Fruit fly (Drosophila melanogaster) whole organism, embryonic: ENCODE data around the gene CG31468.

Experiments used
- Antp ChIP-seq: fragments of 200-800 bp; sonication (Bioruptor generic); optimal IDR thresholded peaks from 3 replicates; lab custom pipeline; 2016; ENCODE audit warnings: missing biosample characterization, missing genetic modification characterization
- Bdp1 ChIP-seq: fragments of 200-800 bp; sonication (Bioruptor generic); optimal IDR thresholded peaks from 3 replicates; lab custom pipeline; 2016; ENCODE audit warnings: missing biosample characterization, missing genetic modification characterization
- CG10209 ChIP-seq: fragments of 200-800 bp; sonication (Bioruptor generic); optimal IDR thresholded peaks from 3 replicates; lab custom pipeline; 2017; ENCODE audit warnings: missing biosample characterization, mild to moderate bottlenecking, missing genetic modification characterization, missing genetic modification reagents
- CG10431 ChIP-seq: fragments of 200-800 bp; sonication (Bioruptor generic); optimal IDR thresholded peaks from 3 replicates; lab custom pipeline; 2018; ENCODE audit warnings: missing biosample characterization, mild to moderate bottlenecking, missing genetic modification characterization
- CG11247 ChIP-seq: fragments of 200-800 bp; sonication (Bioruptor generic); IDR thresholded peaks from 2 replicates; pipeline ENCODE4 v1.3.6; 2022; ENCODE audit warnings: missing biosample characterization, missing genetic modification characterization
- CG11696 ChIP-seq: fragments of 200-800 bp; sonication (Bioruptor generic); IDR thresholded peaks from 2 replicates; pipeline ENCODE4 v1.3.6; 2022; ENCODE audit warnings: missing biosample characterization, missing genetic modification characterization
- CG12071 ChIP-seq: fragments of 200-800 bp; sonication (Bioruptor generic); optimal IDR thresholded peaks from 3 replicates; lab custom pipeline; 2018; ENCODE audit warnings: missing biosample characterization, mild to moderate bottlenecking, missing genetic modification characterization
- CG12391 ChIP-seq: fragments of 200-800 bp; sonication (Bioruptor generic); optimal IDR thresholded peaks from 3 replicates; lab custom pipeline; 2018; ENCODE audit warnings: missing biosample characterization, mild to moderate bottlenecking, missing genetic modification characterization, moderate library complexity
- CG13424 ChIP-seq: fragments of 200-800 bp; sonication (Bioruptor generic); optimal IDR thresholded peaks from 2 replicates; lab custom pipeline; 2019; ENCODE audit warnings: missing biosample characterization, mild to moderate bottlenecking, missing genetic modification characterization, moderate library complexity
- CG13775 ChIP-seq: fragments of 200-800 bp; sonication (Bioruptor generic); optimal IDR thresholded peaks from 3 replicates; lab custom pipeline; 2017; ENCODE audit warnings: missing biosample characterization, mild to moderate bottlenecking, missing genetic modification characterization
- CG14441 ChIP-seq: fragments of 200-800 bp; sonication (Bioruptor generic); IDR thresholded peaks from 2 replicates; pipeline ENCODE4 v1.3.6; 2022; ENCODE audit warnings: missing biosample characterization, missing genetic modification characterization
- CG18262 ChIP-seq: fragments of 200-800 bp; optimal IDR thresholded peaks from 3 replicates; lab custom pipeline; 2019; ENCODE audit warnings: missing biosample characterization, mild to moderate bottlenecking, missing genetic modification characterization, moderate library complexity
- CG18764 ChIP-seq: fragments of 200-800 bp; sonication (Bioruptor generic); optimal IDR thresholded peaks from 3 replicates; lab custom pipeline; 2016; ENCODE audit warnings: missing biosample characterization, missing genetic modification characterization
- CG30020 ChIP-seq: fragments of 200-800 bp; optimal IDR thresholded peaks from 2 replicates; lab custom pipeline; 2019; ENCODE audit warnings: missing biosample characterization, mild to moderate bottlenecking, missing genetic modification characterization, moderate library complexity
- CG32532 ChIP-seq: fragments of 200-800 bp; sonication (Bioruptor generic); IDR thresholded peaks from 2 replicates; pipeline ENCODE4 v1.3.6; 2022; ENCODE audit warnings: missing biosample characterization, missing genetic modification characterization
- CG33557 ChIP-seq: fragments of 200-800 bp; sonication (Bioruptor generic); optimal IDR thresholded peaks from 2 replicates; lab custom pipeline; 2019; ENCODE audit warnings: missing biosample characterization, mild to moderate bottlenecking, missing genetic modification characterization, moderate library complexity
- CG3407 ChIP-seq: fragments of 200-800 bp; sonication (Bioruptor generic); optimal IDR thresholded peaks from 2 replicates; lab custom pipeline; 2018; ENCODE audit warnings: missing biosample characterization, mild to moderate bottlenecking, missing genetic modification characterization
- CG34422 ChIP-seq: fragments of 200-800 bp; sonication (Bioruptor generic); IDR thresholded peaks from 3 replicates; pipeline ENCODE4 v1.3.6; 2022; ENCODE audit warnings: missing biosample characterization, missing genetic modification characterization
- CG4854 ChIP-seq: fragments of 200-800 bp; sonication (Bioruptor generic); optimal IDR thresholded peaks from 2 replicates; lab custom pipeline; 2016; ENCODE audit warnings: missing biosample characterization, missing genetic modification characterization, inconsistent platforms
- CG6175 ChIP-seq: fragments of 200-800 bp; sonication (Bioruptor generic); IDR thresholded peaks from 3 replicates; pipeline ENCODE4 v1.3.6; 2022; ENCODE audit warnings: missing biosample characterization, missing genetic modification characterization
- CG6683 ChIP-seq: fragments of 200-800 bp; sonication (Bioruptor generic); optimal IDR thresholded peaks from 2 replicates; lab custom pipeline; 2017; ENCODE audit warnings: missing biosample characterization, mild to moderate bottlenecking, missing genetic modification characterization, missing genetic modification reagents
- CG6765 ChIP-seq: fragments of 200-800 bp; sonication (Bioruptor generic); optimal IDR thresholded peaks from 3 replicates; lab custom pipeline; 2017; ENCODE audit warnings: missing biosample characterization, mild to moderate bottlenecking, missing genetic modification characterization
- CG6854 ChIP-seq: fragments of 200-800 bp; sonication (Bioruptor generic); optimal IDR thresholded peaks from 3 replicates; lab custom pipeline; 2017; ENCODE audit warnings: missing biosample characterization, mild to moderate bottlenecking, missing genetic modification characterization
- CG8290 ChIP-seq, 3 experiments: fragments of 200-800 bp; sonication (Bioruptor generic); optimal IDR thresholded peaks; 2 replicates each; lab custom pipeline; 2016 to 2019; ENCODE audit warnings: missing biosample characterization in 3 of 3, missing genetic modification characterization in 3 of 3, mild to moderate bottlenecking in 2 of 3, moderate library complexity in 1 of 3
- CG9215 ChIP-seq: fragments of 200-800 bp; sonication (Bioruptor generic); IDR thresholded peaks from 2 replicates; pipeline ENCODE4 v1.3.6; 2022; ENCODE audit warnings: missing biosample characterization, missing genetic modification characterization
- CG9797 ChIP-seq: fragments of 200-800 bp; sonication (Bioruptor generic); optimal IDR thresholded peaks from 3 replicates; lab custom pipeline; 2018; ENCODE audit warnings: missing biosample characterization, mild to moderate bottlenecking, missing genetic modification characterization
- CG9932 ChIP-seq: fragments of 200-800 bp; sonication (Bioruptor generic); IDR thresholded peaks from 2 replicates; pipeline ENCODE4 v1.3.6; 2022; ENCODE audit warnings: missing biosample characterization, missing genetic modification characterization
- CHES-1-like ChIP-seq: fragments of 200-800 bp; sonication (Bioruptor generic); optimal IDR thresholded peaks from 2 replicates; lab custom pipeline; 2016; ENCODE audit warnings: missing biosample characterization, missing genetic modification characterization
- D19B ChIP-seq: fragments of 200-800 bp; sonication (Bioruptor generic); optimal IDR thresholded peaks from 2 replicates; lab custom pipeline; 2017; ENCODE audit warnings: missing biosample characterization, mild to moderate bottlenecking, missing genetic modification characterization
- Fer3 ChIP-seq: fragments of 200-800 bp; sonication (Bioruptor generic); optimal IDR thresholded peaks from 2 replicates; lab custom pipeline; 2018; ENCODE audit warnings: missing biosample characterization, mild to moderate bottlenecking, missing genetic modification characterization, moderate library complexity
- Hmx ChIP-seq: fragments of 200-800 bp; sonication (Bioruptor generic); optimal IDR thresholded peaks from 2 replicates; lab custom pipeline; 2016; ENCODE audit warnings: missing biosample characterization, missing genetic modification characterization
- Mrtf ChIP-seq: fragments of 200-800 bp; sonication (Bioruptor generic); IDR thresholded peaks from 3 replicates; pipeline ENCODE4 v1.3.6; 2022; ENCODE audit warnings: missing biosample characterization, missing genetic modification characterization
- NFAT ChIP-seq: fragments of 200-800 bp; sonication (Bioruptor generic); IDR thresholded peaks from 2 replicates; pipeline ENCODE4 v1.3.6; 2022; ENCODE audit warnings: missing biosample characterization, missing genetic modification characterization
- Nf-YA ChIP-seq: fragments of 200-800 bp; sonication (Bioruptor generic); IDR thresholded peaks from 2 replicates; pipeline ENCODE4 v1.3.6; 2022; ENCODE audit warnings: missing biosample characterization, missing genetic modification characterization
- Tbp ChIP-seq: fragments of >200 bp; optimal IDR thresholded peaks from 2 replicates; lab custom pipeline; 2018; ENCODE audit warnings: missing biosample characterization, missing genetic modification characterization
- Vsx1 ChIP-seq: fragments of 200-800 bp; sonication (Bioruptor generic); optimal IDR thresholded peaks from 2 replicates; lab custom pipeline; 2017; ENCODE audit warnings: missing biosample characterization, mild to moderate bottlenecking, missing genetic modification characterization, missing genetic modification reagents
- bab2 ChIP-seq: fragments of 200-800 bp; sonication (Bioruptor generic); optimal IDR thresholded peaks from 2 replicates; lab custom pipeline; 2016; ENCODE audit warnings: missing biosample characterization, missing genetic modification characterization
- corto ChIP-seq: fragments of 200-800 bp; sonication (Bioruptor generic); optimal IDR thresholded peaks from 2 replicates; lab custom pipeline; 2016; ENCODE audit warnings: missing biosample characterization, mild to moderate bottlenecking, missing genetic modification characterization, moderate library complexity
- danr ChIP-seq: fragments of 200-800 bp; sonication (Bioruptor generic); IDR thresholded peaks from 2 replicates; pipeline ENCODE4 v1.3.6; 2022; ENCODE audit warnings: missing biosample characterization, missing genetic modification characterization
- eve ChIP-seq, 2 experiments: fragments of >200 bp; optimal IDR thresholded peaks; 2 replicates each; lab custom pipeline; 2017; ENCODE audit warnings: missing biosample characterization in 2 of 2, missing genetic modification characterization in 2 of 2
- gem ChIP-seq: fragments of 200-800 bp; sonication (Bioruptor generic); optimal IDR thresholded peaks from 2 replicates; lab custom pipeline; 2019; ENCODE audit warnings: missing biosample characterization, mild to moderate bottlenecking, missing genetic modification characterization, moderate library complexity
- ind ChIP-seq: fragments of 200-800 bp; sonication (Bioruptor generic); optimal IDR thresholded peaks from 3 replicates; lab custom pipeline; 2016; ENCODE audit warnings: missing biosample characterization, missing genetic modification characterization
- inv ChIP-seq: fragments of 200-800 bp; sonication (Bioruptor generic); IDR thresholded peaks from 2 replicates; pipeline ENCODE4 v1.3.6; 2022; ENCODE audit warnings: missing biosample characterization, missing genetic modification characterization; ENCODE audit not compliant: partially characterized antibody
- lbe ChIP-seq: fragments of 200-800 bp; sonication (Bioruptor generic); optimal IDR thresholded peaks from 2 replicates; lab custom pipeline; 2016; ENCODE audit warnings: missing biosample characterization, mild to moderate bottlenecking, missing genetic modification characterization
- mam ChIP-seq: fragments of 200-800 bp; sonication (Bioruptor generic); optimal IDR thresholded peaks from 3 replicates; lab custom pipeline; 2016; ENCODE audit warnings: missing biosample characterization, missing genetic modification characterization
- mirr ChIP-seq: fragments of 200-800 bp; sonication (Bioruptor generic); optimal IDR thresholded peaks from 3 replicates; lab custom pipeline; 2018; ENCODE audit warnings: missing biosample characterization, mild to moderate bottlenecking, missing genetic modification characterization
- odd ChIP-seq: fragments of 200-800 bp; sonication (Bioruptor generic); optimal IDR thresholded peaks from 2 replicates; lab custom pipeline; 2017; ENCODE audit warnings: missing biosample characterization, mild to moderate bottlenecking, missing genetic modification characterization
- sens-2 ChIP-seq: fragments of 200-800 bp; sonication (Bioruptor generic); IDR thresholded peaks from 2 replicates; pipeline ENCODE4 v1.3.6; 2022; ENCODE audit warnings: missing biosample characterization, missing genetic modification characterization
- sisA ChIP-seq: fragments of 200-800 bp; sonication (Bioruptor generic); IDR thresholded peaks from 2 replicates; pipeline ENCODE4 v1.3.6; 2022; ENCODE audit warnings: missing biosample characterization, missing genetic modification characterization
- slp2 ChIP-seq: fragments of 200-800 bp; sonication (Bioruptor generic); optimal IDR thresholded peaks from 2 replicates; lab custom pipeline; 2016; ENCODE audit warnings: missing biosample characterization, missing genetic modification characterization

CG31468 gene

DNA sequence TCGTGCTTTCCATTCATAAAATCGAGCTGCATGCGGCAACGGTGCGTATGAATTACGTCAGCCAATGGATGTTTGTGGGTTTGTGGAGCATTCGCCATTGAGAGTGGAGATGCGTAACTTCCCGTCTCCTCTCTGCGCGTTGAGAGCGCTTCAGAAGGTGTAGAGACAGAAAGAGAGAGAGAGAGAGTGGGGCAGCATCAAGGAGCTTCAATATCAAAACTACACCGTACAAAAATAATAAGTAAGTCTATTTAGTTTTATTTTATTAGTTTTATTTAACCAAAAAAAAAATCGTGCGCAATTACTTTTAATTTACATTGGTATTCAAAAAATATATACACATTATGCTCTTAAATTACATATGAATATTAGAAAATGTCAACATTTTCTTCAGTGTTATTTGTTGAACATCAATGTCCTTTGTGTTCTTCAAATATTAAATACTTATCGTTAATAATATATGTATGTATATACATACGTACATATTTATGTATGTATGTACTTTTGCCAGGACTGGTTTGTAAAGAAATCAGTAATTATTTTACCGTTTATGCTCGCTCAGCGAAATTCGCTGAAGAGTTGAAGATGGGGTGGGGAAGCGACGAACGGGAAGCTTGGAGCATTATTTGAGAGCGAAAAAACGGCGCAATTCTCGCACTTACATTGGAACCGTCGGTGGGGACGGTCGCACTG is 22.7 kb upstream of the CG31468 start, which contains the start of gene CG10365 (continued):
- TF ChIP-seq CG10431 (GFP tag; lab: Kevin White, UChicago) (no peak), sens-2 (GFP tag; lab: Robert Waterston, UW) (no peak), lbe (GFP tag; lab: Kevin White, UChicago) (peak; percentile 3), CG9215 (GFP tag; lab: Robert Waterston, UW) (peak; percentile 81), CG12391 (peak; percentile 94), Bdp1 (GFP tag; lab: Kevin White, UChicago) (no peak), CG12071 (no peak), CG14441 (GFP tag; lab: Robert Waterston, UW) (peak; percentile 83), CG6765 (GFP tag; lab: Kevin White, UChicago) (peak; percentile 72), mirr (GFP tag; lab: Kevin White, UChicago) (no peak), CG13775 (peak; percentile 71), Mrtf (GFP tag; lab: Robert Waterston, UW) (peak; percentile 20; the same call in 1 of the 3 replicates), sisA (GFP tag; lab: Robert Waterston, UW) (peak; percentile 76), Vsx1 (GFP tag; lab: Kevin White, UChicago) (peak; percentile 43), CG18262 (tag; lab: Kevin White, UChicago) (peak; percentile 78), Antp (GFP tag; lab: Kevin White, UChicago) (no peak), CG3407 (GFP tag; lab: Kevin White, UChicago) (peak; percentile 54), danr (GFP tag; lab: Robert Waterston, UW) (peak; percentile 50; the same call in 1 of the 2 replicates), CG34422 (GFP tag; lab: Robert Waterston, UW) (peak; percentile 76), CG10209 (peak; percentile 86), ind (GFP tag; lab: Kevin White, UChicago) (peak; percentile 81), CG8290 (GFP tag; optimal IDR thresholded peaks at IDR 0.05; lab: Kevin White, UChicago) (peak; percentile 26), CG8290 (tag; optimal IDR thresholded peaks at IDR 0.05; lab: Kevin White, UChicago) (no peak), NFAT (GFP tag; lab: Robert Waterston, UW) (peak; percentile 50; the same call in 1 of the 2 replicates), Fer3 (peak; percentile 92), CHES-1-like (GFP tag; lab: Kevin White, UChicago) (no peak), eve (GFP tag; optimal IDR thresholded peaks at IDR 0.05; lab: Kevin White, UChicago) (peak in 1 of 2 experiments; percentile 78), Hmx (GFP tag; lab: Kevin White, UChicago) (no peak), CG6683 (GFP tag; lab: Kevin White, UChicago) (peak; percentile 85), slp2 (GFP tag; lab: Kevin White, UChicago) (no peak), mam (GFP tag; lab: Kevin White, UChicago) (no peak), CG9797 (no peak), corto (peak; percentile 33), CG13424 (tag; lab: Kevin White, UChicago) (peak; percentile 92), odd (peak; percentile 76), inv (GFP tag; lab: Robert Waterston, UW) (no peak), D19B (GFP tag; lab: Kevin White, UChicago) (peak; percentile 61), CG11696 (GFP tag; lab: Robert Waterston, UW) (peak; percentile 70), bab2 (peak; percentile 21), CG11247 (GFP tag; lab: Robert Waterston, UW) (peak; percentile 78), CG18764 (GFP tag; lab: Kevin White, UChicago) (peak; percentile 56), CG6854 (GFP tag; lab: Kevin White, UChicago) (peak; percentile 91), CG30020 (tag; lab: Kevin White, UChicago) (no peak), CG9932 (GFP tag; lab: Robert Waterston, UW) (peak; percentile 67), CG4854 (GFP tag; lab: Kevin White, UChicago) (no peak), Nf-YA (GFP tag; lab: Robert Waterston, UW) (peak; percentile 82), CG6175 (0 out of 3 replicates have a peak, but pooled peaks have one; percentile 46), gem (tag; lab: Kevin White, UChicago) (peak; percentile 96), Tbp (GFP tag; lab: Kevin White, UChicago) (no peak), CG33557 (GFP tag; lab: Kevin White, UChicago) (no peak), CG32532 (GFP tag; lab: Robert Waterston, UW) (peak; percentile 91)
